Fruit fly (Drosophila melanogaster) whole organism: ENCODE data around the gene Cyp316a1.

Experiments
- CG8478 ChIP-seq: fragments of >200 bp; optimal IDR thresholded peaks from 2 replicates; lab custom pipeline; 2018; ENCODE audit warnings: inconsistent platforms
- Dll ChIP-seq: fragments of >200 bp; optimal IDR thresholded peaks from 2 replicates; lab custom pipeline; 2017
- EcR ChIP-seq, 2 experiments: fragments of >200 bp; optimal IDR thresholded peaks; 2 replicates each; lab custom pipeline; 2017; ENCODE audit warnings: missing biosample characterization in 2 of 2, missing genetic modification characterization in 2 of 2, missing genetic modification reagents in 2 of 2
- pan ChIP-seq: fragments of >200 bp; optimal IDR thresholded peaks from 2 replicates; lab custom pipeline; 2017
- psq ChIP-seq: fragments of >200 bp; optimal IDR thresholded peaks from 2 replicates; lab custom pipeline; 2017
- usp ChIP-seq: fragments of >200 bp; optimal IDR thresholded peaks from 2 replicates; lab custom pipeline; 2017; ENCODE audit warnings: missing biosample characterization, missing genetic modification characterization, mixed read lengths

Gene Cyp316a1

DNA sequence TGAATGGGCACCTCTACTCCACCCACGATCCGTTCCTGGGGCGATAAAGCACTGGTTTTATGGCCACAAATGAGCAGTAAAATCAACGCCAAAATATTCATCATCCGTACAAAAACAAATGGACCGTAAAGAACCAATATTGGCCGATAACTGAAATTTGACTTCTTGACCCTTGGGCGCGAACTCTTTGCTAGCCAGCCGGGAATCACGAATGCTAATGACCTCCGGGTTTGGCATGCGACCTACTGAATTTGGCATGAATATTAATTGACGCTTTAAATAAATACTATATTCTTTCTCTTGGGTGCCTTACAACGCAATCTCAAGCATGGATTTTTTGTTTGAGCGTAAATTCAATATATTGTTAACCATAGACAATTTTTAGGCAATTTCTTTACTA lies 48.1 kb downstream of the Cyp316a1 start, which contains the start of gene CG16998:
CG16998 (minus strand) TSS at position 101 of the 400 bp plus-strand sequence.
- TF ChIP-seq EcR (GFP tag; optimal IDR thresholded peaks at IDR 0.05; lab: Kevin White, UChicago) = no peak
- TF ChIP-seq psq (lab: Kevin White, UChicago) = no peak
- no peak for TF ChIP-seq CG8478
- TF ChIP-seq pan (lab: Kevin White, UChicago) = no peak
- TF ChIP-seq usp (GFP tag; lab: Kevin White, UChicago) = no peak
- TF ChIP-seq Dll (lab: Kevin White, UChicago) = no peak

dm6 chr3L:7541068-7541467 lies 49.4 kb downstream of the Cyp316a1 start, which contains the start of gene CG32374:
Gene CG32374 (minus strand): TSS chr3L:7541168.
- TF ChIP-seq EcR (GFP tag; optimal IDR thresholded peaks at IDR 0.05; lab: Kevin White, UChicago) = no peak
- no peak for TF ChIP-seq Dll (lab: Kevin White, UChicago)
- no peak for TF ChIP-seq usp (GFP tag; lab: Kevin White, UChicago)
- TF ChIP-seq psq (lab: Kevin White, UChicago) = no peak
- TF ChIP-seq pan (lab: Kevin White, UChicago) = no peak
- TF ChIP-seq CG8478 = no peak

DNA sequence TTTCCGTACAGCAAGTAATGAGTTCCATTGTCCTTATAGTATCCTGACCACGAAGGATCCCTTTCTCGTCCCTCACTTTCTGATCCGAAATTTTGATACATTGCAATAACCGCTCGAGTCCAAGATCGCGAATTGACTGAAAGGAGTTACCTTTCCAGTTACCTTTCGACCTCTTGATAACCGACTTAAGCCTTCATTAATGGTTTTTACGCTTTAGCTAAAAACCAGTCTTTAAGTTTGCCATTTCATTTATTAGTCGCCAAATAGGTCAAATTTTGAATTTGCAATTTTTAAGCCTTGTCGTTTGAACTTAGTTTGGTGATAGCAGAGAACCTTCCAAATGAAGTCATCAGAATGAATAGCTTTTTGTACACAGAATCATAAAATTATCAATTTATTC lies 50.7 kb downstream of the Cyp316a1 start, which contains the start of gene CG32376:
CG32376 (minus strand) TSS at position 101 of the 400 bp plus-strand sequence.
- TF ChIP-seq EcR (GFP tag; optimal IDR thresholded peaks at IDR 0.05; lab: Kevin White, UChicago) (no peak), Dll (lab: Kevin White, UChicago) (no peak)
